Worm (Caenorhabditis elegans) whole organism, young adult: Measurements from ENCODE around the gene frm-3.

Experiments
- chd-7 ChIP-seq: sonication (generic microtip); optimal IDR thresholded peaks from 2 replicates; lab custom pipeline; 2016; ENCODE audit warnings: mild to moderate bottlenecking, missing genetic modification characterization, moderate library complexity, missing compliant biosample characterization
- egl-44 ChIP-seq: fragments of 200-800 bp; sonication (Bioruptor generic); IDR thresholded peaks from 2 replicates; pipeline ENCODE4 v1.3.6; 2022; ENCODE audit warnings: missing genetic modification reagents, missing genetic modification characterization, missing compliant biosample characterization
- hmg-1.2 ChIP-seq: fragments of 200-800 bp; sonication (Bioruptor generic); IDR thresholded peaks from 2 replicates; pipeline ENCODE4 v1.3.6; 2022; ENCODE audit warnings: missing genetic modification reagents, missing genetic modification characterization, missing compliant biosample characterization
- lsy-27 ChIP-seq: sonication (generic microtip); optimal IDR thresholded peaks from 2 replicates; lab custom pipeline; 2017; ENCODE audit warnings: missing genetic modification characterization, mild to moderate bottlenecking, missing compliant biosample characterization, antibody characterized with exemption, missing genotype, borderline replicate concordance; ENCODE audit not compliant: insufficient read depth
- nhr-179 ChIP-seq: sonication (generic microtip); optimal IDR thresholded peaks from 2 replicates; lab custom pipeline; 2016; ENCODE audit warnings: mild to moderate bottlenecking, missing genetic modification characterization, missing compliant biosample characterization
- pha-4 ChIP-seq: fragments of 150-350 bp; sonication (generic microtip); optimal IDR thresholded peaks from 2 replicates; lab custom pipeline; 2014; ENCODE audit warnings: missing biosample characterization, missing genetic modification reagents, missing genetic modification characterization

ce11 chrX:11554522-11554921 is 17.8 kb upstream of the frm-3 start:
- TF ChIP-seq pha-4 (tag; lab: Kevin White, UChicago) (no peak), hmg-1.2 (GFP tag; lab: Robert Waterston, UW) (no peak), egl-44 (GFP tag; lab: Robert Waterston, UW) (no peak), chd-7 (tag; lab: Kevin White, UChicago) (no peak), lsy-27 (tag; lab: Kevin White, UChicago) (no peak), nhr-179 (tag; lab: Kevin White, UChicago) (no peak)
